Fruit fly (Drosophila melanogaster) S2 (cell line): Measurements from ENCODE around the gene RhoGAP5A.

Experiments used
- CG8478 ChIP-seq: fragments of >200 bp; optimal IDR thresholded peaks from 2 replicates; lab custom pipeline; 2018
- CTCF ChIP-seq, 2 experiments: fragments of >200 bp; optimal IDR thresholded peaks; 2 replicates each; lab custom pipeline; 2018

dm6 chrX:5596554-5596953, 22.1 kb downstream of the RhoGAP5A start:
- no peak for TF ChIP-seq CG8478
- no peak for TF ChIP-seq CTCF (optimal IDR thresholded peaks at IDR 0.05; lab: Kevin White, UChicago)
